Fruit fly (Drosophila melanogaster) whole organism, embryonic: Measurements from ENCODE around the gene CG14357.
A peak's percentile ranks its signal among the peaks of the same experiment; 100 is the strongest.

Experiments
- B-H1 ChIP-seq: fragments of 200-800 bp; sonication (Bioruptor generic); IDR thresholded peaks from 3 replicates; pipeline ENCODE4 v1.3.6; 2022; ENCODE audit warnings: missing biosample characterization, missing genetic modification characterization
- Bdp1 ChIP-seq: fragments of 200-800 bp; sonication (Bioruptor generic); optimal IDR thresholded peaks from 3 replicates; lab custom pipeline; 2016; ENCODE audit warnings: missing biosample characterization, missing genetic modification characterization
- Blimp-1 ChIP-seq: fragments of 200-800 bp; sonication (Bioruptor generic); optimal IDR thresholded peaks from 3 replicates; lab custom pipeline; 2018; ENCODE audit warnings: missing biosample characterization, missing genetic modification characterization, mild to moderate bottlenecking, moderate library complexity, missing genetic modification reagents
- CG12299 ChIP-seq: fragments of 200-800 bp; sonication (Bioruptor generic); optimal IDR thresholded peaks from 2 replicates; lab custom pipeline; 2018; ENCODE audit warnings: missing biosample characterization, mild to moderate bottlenecking, missing genetic modification characterization
- CG12769 ChIP-seq: fragments of 200-800 bp; sonication (Bioruptor generic); optimal IDR thresholded peaks from 2 replicates; lab custom pipeline; 2019; ENCODE audit warnings: missing biosample characterization, mild to moderate bottlenecking, missing genetic modification characterization, moderate library complexity
- CG13424 ChIP-seq: fragments of 200-800 bp; sonication (Bioruptor generic); optimal IDR thresholded peaks from 2 replicates; lab custom pipeline; 2019; ENCODE audit warnings: missing biosample characterization, mild to moderate bottlenecking, missing genetic modification characterization, moderate library complexity
- CG14014 ChIP-seq: fragments of 200-800 bp; sonication (Bioruptor generic); IDR thresholded peaks from 2 replicates; pipeline ENCODE4 v1.3.6; 2022; ENCODE audit warnings: missing biosample characterization, missing genetic modification characterization
- CG15269 ChIP-seq: fragments of 200-800 bp; sonication (Bioruptor generic); optimal IDR thresholded peaks from 2 replicates; lab custom pipeline; 2018; ENCODE audit warnings: missing biosample characterization, mild to moderate bottlenecking, missing genetic modification characterization, moderate library complexity
- CG1529 ChIP-seq: fragments of 200-800 bp; sonication (Bioruptor generic); optimal IDR thresholded peaks from 3 replicates; lab custom pipeline; 2018; ENCODE audit warnings: missing biosample characterization, missing genetic modification characterization
- CG17186 ChIP-seq: fragments of 200-800 bp; sonication (Bioruptor generic); optimal IDR thresholded peaks from 3 replicates; lab custom pipeline; 2017; ENCODE audit warnings: missing biosample characterization, missing genetic modification reagents, missing genetic modification characterization
- CG1792 ChIP-seq: fragments of 200-800 bp; sonication (Bioruptor generic); optimal IDR thresholded peaks from 2 replicates; lab custom pipeline; 2016; ENCODE audit warnings: missing biosample characterization, missing genetic modification characterization
- CG18619 ChIP-seq: fragments of 200-800 bp; sonication (Bioruptor generic); optimal IDR thresholded peaks from 3 replicates; lab custom pipeline; 2017; ENCODE audit warnings: missing biosample characterization, mild to moderate bottlenecking, missing genetic modification characterization
- CG3065 ChIP-seq: fragments of 200-800 bp; sonication (Bioruptor generic); optimal IDR thresholded peaks from 2 replicates; lab custom pipeline; 2016; ENCODE audit warnings: missing biosample characterization, missing genetic modification characterization
- CG31365 ChIP-seq: fragments of 200-800 bp; sonication (Bioruptor generic); optimal IDR thresholded peaks from 2 replicates; lab custom pipeline; 2018; ENCODE audit warnings: missing biosample characterization, mild to moderate bottlenecking, missing genetic modification characterization
- CG32767 ChIP-seq: fragments of 200-800 bp; sonication (Bioruptor generic); IDR thresholded peaks from 2 replicates; pipeline ENCODE4 v1.3.6; 2022; ENCODE audit warnings: missing biosample characterization, missing genetic modification characterization
- CG34422 ChIP-seq: fragments of 200-800 bp; sonication (Bioruptor generic); IDR thresholded peaks from 3 replicates; pipeline ENCODE4 v1.3.6; 2022; ENCODE audit warnings: missing biosample characterization, missing genetic modification characterization
- CG4282 ChIP-seq: fragments of 200-800 bp; sonication (Bioruptor generic); optimal IDR thresholded peaks from 2 replicates; lab custom pipeline; 2016; ENCODE audit warnings: missing biosample characterization, missing genetic modification characterization
- CG4328 ChIP-seq: fragments of 200-800 bp; sonication (Bioruptor generic); optimal IDR thresholded peaks from 3 replicates; lab custom pipeline; 2017; ENCODE audit warnings: missing biosample characterization, missing genetic modification reagents, missing genetic modification characterization
- CG4707 ChIP-seq: fragments of 200-800 bp; sonication (Bioruptor generic); optimal IDR thresholded peaks from 2 replicates; lab custom pipeline; 2018; ENCODE audit warnings: missing biosample characterization, mild to moderate bottlenecking, missing genetic modification characterization, moderate library complexity
- CG6683 ChIP-seq: fragments of 200-800 bp; sonication (Bioruptor generic); optimal IDR thresholded peaks from 2 replicates; lab custom pipeline; 2017; ENCODE audit warnings: missing biosample characterization, mild to moderate bottlenecking, missing genetic modification characterization, missing genetic modification reagents
- CG6765 ChIP-seq: fragments of 200-800 bp; sonication (Bioruptor generic); optimal IDR thresholded peaks from 3 replicates; lab custom pipeline; 2017; ENCODE audit warnings: missing biosample characterization, mild to moderate bottlenecking, missing genetic modification characterization
- CG6813 ChIP-seq: fragments of 200-800 bp; sonication (Bioruptor generic); optimal IDR thresholded peaks from 2 replicates; lab custom pipeline; 2017; ENCODE audit warnings: missing biosample characterization, missing genetic modification characterization, mild to moderate bottlenecking, moderate library complexity, missing genetic modification reagents
- CG6854 ChIP-seq: fragments of 200-800 bp; sonication (Bioruptor generic); optimal IDR thresholded peaks from 3 replicates; lab custom pipeline; 2017; ENCODE audit warnings: missing biosample characterization, mild to moderate bottlenecking, missing genetic modification characterization
- CG8478 ChIP-seq: fragments of >200 bp; optimal IDR thresholded peaks from 2 replicates; lab custom pipeline; 2018
- Dll ChIP-seq: fragments of 200-800 bp; sonication (Bioruptor generic); IDR thresholded peaks from 4 replicates; pipeline ENCODE4 v1.3.6; 2022; ENCODE audit warnings: missing biosample characterization, missing genetic modification characterization; ENCODE audit not compliant: partially characterized antibody
- Drgx ChIP-seq: fragments of 200-800 bp; sonication (Bioruptor generic); IDR thresholded peaks from 2 replicates; pipeline ENCODE4 v1.3.6; 2022; ENCODE audit warnings: missing biosample characterization, missing genetic modification characterization
- GATAe ChIP-seq: fragments of 200-800 bp; sonication (Bioruptor generic); conservative IDR thresholded peaks from 2 replicates; pipeline ENCODE4 v1.3.6; 2022; ENCODE audit warnings: missing biosample characterization, missing genetic modification characterization
- HLH54F ChIP-seq: fragments of 200-800 bp; sonication (Bioruptor generic); optimal IDR thresholded peaks from 3 replicates; lab custom pipeline; 2016; ENCODE audit warnings: missing biosample characterization, missing genetic modification characterization
- Mad ChIP-seq: fragments of 200-800 bp; sonication (Bioruptor generic); optimal IDR thresholded peaks from 2 replicates; lab custom pipeline; 2016; ENCODE audit warnings: missing biosample characterization, missing genetic modification characterization
- Mrtf ChIP-seq: fragments of 200-800 bp; sonication (Bioruptor generic); IDR thresholded peaks from 3 replicates; pipeline ENCODE4 v1.3.6; 2022; ENCODE audit warnings: missing biosample characterization, missing genetic modification characterization
- Sox102F ChIP-seq: fragments of 200-800 bp; sonication (Bioruptor generic); optimal IDR thresholded peaks from 2 replicates; lab custom pipeline; 2018; ENCODE audit warnings: missing biosample characterization, mild to moderate bottlenecking, missing genetic modification characterization, moderate library complexity
- Taf1 ChIP-seq: fragments of 200-800 bp; sonication (Bioruptor generic); IDR thresholded peaks from 2 replicates; pipeline ENCODE4 v1.3.6; 2022; ENCODE audit warnings: missing biosample characterization, missing genetic modification characterization
- abd-A ChIP-seq: fragments of 200-800 bp; sonication (Bioruptor generic); optimal IDR thresholded peaks from 3 replicates; lab custom pipeline; 2019; ENCODE audit warnings: missing biosample characterization, mild to moderate bottlenecking, missing genetic modification characterization, moderate library complexity
- ash1 ChIP-seq: fragments of 200-800 bp; sonication (Bioruptor generic); optimal IDR thresholded peaks from 2 replicates; lab custom pipeline; 2018; ENCODE audit warnings: missing biosample characterization, mild to moderate bottlenecking, missing genetic modification characterization
- az2 ChIP-seq: fragments of 200-800 bp; sonication (Bioruptor generic); optimal IDR thresholded peaks from 3 replicates; lab custom pipeline; 2016; ENCODE audit warnings: missing biosample characterization, missing genetic modification characterization
- crc ChIP-seq: fragments of 200-800 bp; sonication (Bioruptor generic); optimal IDR thresholded peaks from 2 replicates; lab custom pipeline; 2016; ENCODE audit warnings: missing biosample characterization, missing genetic modification characterization
- fd96Cb ChIP-seq: fragments of 200-800 bp; sonication (Bioruptor generic); optimal IDR thresholded peaks from 2 replicates; lab custom pipeline; 2018; ENCODE audit warnings: missing biosample characterization, mild to moderate bottlenecking, missing genetic modification characterization, moderate library complexity
- gro ChIP-seq: fragments of 200-800 bp; sonication (Bioruptor generic); optimal IDR thresholded peaks from 2 replicates; lab custom pipeline; 2016; ENCODE audit warnings: missing biosample characterization, missing genetic modification characterization
- h ChIP-seq: fragments of >200 bp; optimal IDR thresholded peaks from 2 replicates; lab custom pipeline; 2017
- inv ChIP-seq: fragments of 200-800 bp; sonication (Bioruptor generic); IDR thresholded peaks from 2 replicates; pipeline ENCODE4 v1.3.6; 2022; ENCODE audit warnings: missing biosample characterization, missing genetic modification characterization; ENCODE audit not compliant: partially characterized antibody
- kni ChIP-seq: fragments of 200-800 bp; sonication (Bioruptor generic); optimal IDR thresholded peaks from 3 replicates; lab custom pipeline; 2017; ENCODE audit warnings: mild to moderate bottlenecking, missing biosample characterization, missing genetic modification reagents, missing genetic modification characterization
- lmd ChIP-seq: fragments of 200-800 bp; sonication (Bioruptor generic); IDR thresholded peaks from 2 replicates; pipeline ENCODE4 v1.3.6; 2022; ENCODE audit warnings: missing biosample characterization, missing genetic modification characterization
- pita ChIP-seq: fragments of 200-800 bp; sonication (Bioruptor generic); optimal IDR thresholded peaks from 2 replicates; lab custom pipeline; 2017; ENCODE audit warnings: missing biosample characterization, mild to moderate bottlenecking, missing genetic modification characterization
- prd ChIP-seq, 3 experiments: fragments of >200 bp in 2 of 3; fragments of 200-800 bp in 1 of 3; sonication (Bioruptor generic) in 1 of 3; optimal IDR thresholded peaks in 2 of 3; IDR thresholded peaks in 1 of 3; 2 replicates in 2 of 3; 3 replicates in 1 of 3; pipeline versions ENCODE4 v1.3.6 to Lab custom; 2017 to 2022; ENCODE audit warnings: missing biosample characterization in 1 of 3, missing genetic modification characterization in 1 of 3
- row ChIP-seq: fragments of 200-800 bp; sonication (Bioruptor generic); IDR thresholded peaks from 3 replicates; pipeline ENCODE4 v1.3.6; 2022; ENCODE audit warnings: missing biosample characterization, missing genetic modification characterization
- seq ChIP-seq: fragments of 200-800 bp; sonication (Bioruptor generic); IDR thresholded peaks from 2 replicates; pipeline ENCODE4 v1.3.6; 2022; ENCODE audit warnings: missing biosample characterization, missing genetic modification characterization
- slp2 ChIP-seq: fragments of 200-800 bp; sonication (Bioruptor generic); optimal IDR thresholded peaks from 2 replicates; lab custom pipeline; 2016; ENCODE audit warnings: missing biosample characterization, missing genetic modification characterization
- sug ChIP-seq: fragments of 200-800 bp; optimal IDR thresholded peaks from 2 replicates; lab custom pipeline; 2019; ENCODE audit warnings: missing biosample characterization, mild to moderate bottlenecking, missing genetic modification characterization, moderate library complexity
- zfh1 ChIP-seq: fragments of 200-800 bp; sonication (Bioruptor generic); IDR thresholded peaks from 3 replicates; pipeline ENCODE4 v1.3.6; 2022; ENCODE audit warnings: missing biosample characterization, missing genetic modification characterization

Gene CG14357

DNA sequence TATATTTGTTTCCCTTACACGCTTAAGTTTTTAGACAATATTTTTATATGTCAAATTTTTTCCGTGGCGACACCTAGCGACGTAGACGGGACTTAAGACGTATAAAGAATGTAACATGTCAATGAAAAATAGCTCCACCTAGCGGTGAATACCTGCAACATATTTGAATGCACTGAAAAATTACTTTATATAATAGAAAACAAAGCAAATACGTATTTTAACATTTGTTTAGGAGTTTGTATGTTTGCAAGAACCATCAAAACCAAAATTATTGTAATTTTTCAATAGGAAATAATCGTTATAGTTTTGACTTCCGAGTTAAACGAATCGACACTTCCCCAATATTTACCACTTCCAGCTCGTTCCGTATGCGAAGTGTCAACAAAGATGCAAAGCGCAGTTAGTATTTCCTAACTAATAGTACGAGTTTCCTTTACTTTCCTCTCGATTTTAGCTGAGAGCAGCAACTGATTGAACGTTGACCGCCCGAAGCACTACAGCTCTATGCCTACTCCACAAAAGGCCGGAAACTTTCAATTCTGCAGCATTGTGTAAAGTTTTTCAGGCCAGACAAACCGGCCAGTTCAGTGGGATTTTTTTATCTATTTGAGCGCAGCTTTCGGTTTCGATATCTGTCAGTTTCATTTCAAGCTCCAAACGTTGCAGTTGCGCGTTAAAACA is 22.9 kb downstream of the CG14357 start, which contains the start of gene Npc2b (continued):
- no peak for TF ChIP-seq CG17186
- no peak for TF ChIP-seq CG31365 (tag; lab: Kevin White, UChicago)
- peak; percentile 61 for TF ChIP-seq sug
- no peak; the same call in 2 of the 3 replicates for TF ChIP-seq B-H1 (GFP tag; lab: Robert Waterston, UW)
- TF ChIP-seq CG4707 (GFP tag; lab: Kevin White, UChicago) = no peak
- TF ChIP-seq Mad = peak; percentile 57
- peak; percentile 48; the same call in 1 of the 2 replicates for TF ChIP-seq CG14014 (GFP tag; lab: Robert Waterston, UW)
- peak; percentile 62 for TF ChIP-seq Sox102F (GFP tag; lab: Kevin White, UChicago)
- no peak for TF ChIP-seq CG3065 (GFP tag; lab: Kevin White, UChicago)
- no peak for TF ChIP-seq Dll (GFP tag; lab: Robert Waterston, UW)
- TF ChIP-seq HLH54F (GFP tag; lab: Kevin White, UChicago) = peak; percentile 58
- no peak for TF ChIP-seq crc (GFP tag; lab: Kevin White, UChicago)
- TF ChIP-seq Drgx (GFP tag; lab: Robert Waterston, UW) = peak; percentile 13; the same call in 1 of the 2 replicates
- no peak for TF ChIP-seq Taf1 (GFP tag; lab: Robert Waterston, UW)
- TF ChIP-seq CG1792 (GFP tag; lab: Kevin White, UChicago) = no peak
- TF ChIP-seq pita (GFP tag; lab: Kevin White, UChicago) = peak; percentile 11
- peak; percentile 16 for TF ChIP-seq CG6765 (GFP tag; lab: Kevin White, UChicago)
- TF ChIP-seq CG13424 (tag; lab: Kevin White, UChicago) = peak; percentile 50
- TF ChIP-seq Blimp-1 (GFP tag; lab: Kevin White, UChicago) = peak; percentile 68
- peak; percentile 37 for TF ChIP-seq CG4282 (GFP tag; lab: Kevin White, UChicago)
- TF ChIP-seq seq (GFP tag; lab: Robert Waterston, UW) = 0 out of 2 replicates have a peak, but pooled peaks have one; percentile 19
- peak; percentile 17 for TF ChIP-seq fd96Cb (tag; lab: Kevin White, UChicago)
- peak; percentile 17 for TF ChIP-seq CG1529
- no peak for TF ChIP-seq CG12299 (tag; lab: Kevin White, UChicago)
- peak; percentile 47 for TF ChIP-seq Bdp1 (GFP tag; lab: Kevin White, UChicago)
- no peak for TF ChIP-seq h (lab: Kevin White, UChicago)
- TF ChIP-seq gro (GFP tag; lab: Kevin White, UChicago) = peak; percentile 14
- TF ChIP-seq zfh1 (GFP tag; lab: Robert Waterston, UW) = no peak; the same call in 2 of the 3 replicates
- no peak for TF ChIP-seq CG8478
- TF ChIP-seq slp2 (GFP tag; lab: Kevin White, UChicago) = no peak
- TF ChIP-seq row (GFP tag; lab: Robert Waterston, UW) = peak; percentile 49
- TF ChIP-seq GATAe = no peak
- TF ChIP-seq inv (GFP tag; lab: Robert Waterston, UW) = peak; percentile 44
- TF ChIP-seq CG6813 (GFP tag; lab: Kevin White, UChicago) = no peak
- TF ChIP-seq CG6854 (GFP tag; lab: Kevin White, UChicago) = no peak
- no peak for TF ChIP-seq CG4328 (GFP tag; lab: Kevin White, UChicago)
- TF ChIP-seq lmd (GFP tag; lab: Robert Waterston, UW) = peak; percentile 40; the same call in 1 of the 2 replicates
- 0 out of 2 replicates have a peak, but pooled peaks have one; percentile 32 for TF ChIP-seq CG32767 (GFP tag; lab: Robert Waterston, UW)
- TF ChIP-seq CG34422 (GFP tag; lab: Robert Waterston, UW) = peak; percentile 79
- no peak for TF ChIP-seq prd (optimal IDR thresholded peaks at IDR 0.05; lab: Kevin White, UChicago)
- peak; percentile 40; the same call in 1 of the 3 replicates for TF ChIP-seq prd (GFP tag; IDR thresholded peaks at IDR 0.05; lab: Robert Waterston, UW)
- peak; percentile 3 for TF ChIP-seq kni
- TF ChIP-seq CG15269 (tag; lab: Kevin White, UChicago) = peak; percentile 56
- TF ChIP-seq CG12769 (tag; lab: Kevin White, UChicago) = peak; percentile 23
- TF ChIP-seq abd-A (tag; lab: Kevin White, UChicago) = no peak
- TF ChIP-seq ash1 (GFP tag; lab: Kevin White, UChicago) = peak; percentile 12
- peak; percentile 64 for TF ChIP-seq az2 (GFP tag; lab: Kevin White, UChicago)
- TF ChIP-seq CG18619 (GFP tag; lab: Kevin White, UChicago) = peak; percentile 21
- TF ChIP-seq CG6683 (GFP tag; lab: Kevin White, UChicago) = peak; percentile 23
- TF ChIP-seq Mrtf (GFP tag; lab: Robert Waterston, UW) = no peak
